Worm (Caenorhabditis elegans): ENCODE data around the gene srv-21.

DNA sequence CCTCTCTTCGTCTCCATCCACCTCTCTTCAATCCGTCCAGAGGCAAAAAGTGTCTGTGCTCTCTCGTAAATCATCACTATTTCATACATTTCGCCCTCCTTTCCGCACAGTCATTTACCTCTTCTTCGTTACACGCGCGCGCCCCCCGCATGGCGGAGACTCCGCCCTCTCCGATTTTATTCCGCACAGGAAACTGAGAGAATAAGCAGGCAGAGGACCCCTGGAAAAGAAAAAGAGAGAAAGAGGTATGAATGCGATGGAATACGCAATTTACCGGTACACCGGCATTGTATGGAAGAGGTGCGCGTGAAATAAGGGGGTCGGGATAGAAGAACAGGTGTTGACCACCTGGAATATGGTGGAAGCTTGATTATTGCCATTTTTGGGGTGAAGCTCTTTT is 16.4 kb downstream of the srv-21 start:
- TF ChIP-seq ama-1 (optimal IDR thresholded peaks at IDR 0.05) (no peak), tbx-11 (GFP tag; IDR thresholded peaks at IDR 0.05) (no peak), hmg-4 (GFP tag; optimal IDR thresholded peaks at IDR 0.05) (no peak)
